Worm (Caenorhabditis elegans): ENCODE data around the gene srxa-7.

The srxa-7 gene

ce11 chrV:16292409-16292808, 14.9 kb upstream of the srxa-7 start, which contains the start of gene oac-5:
Gene oac-5 (plus strand): TSS chrV:16292709.
- TF ChIP-seq nhr-80 (tag; optimal IDR thresholded peaks at IDR 0.05) (peak; percentile 15), attf-3 (GFP tag; conservative IDR thresholded peaks at IDR 0.05) (no peak)

ce11 chrV:16297070-16297469, 10.3 kb upstream of the srxa-7 start, which contains the start of gene srbc-83:
Gene srbc-83 (plus strand): TSS chrV:16297370.
- TF ChIP-seq egrh-3 (GFP tag; IDR thresholded peaks at IDR 0.05): no peak
- no peak for TF ChIP-seq snpc-1.1 (tag; optimal IDR thresholded peaks at IDR 0.05; ENCODE audit: insufficient read depth)
- no peak for TF ChIP-seq B0019.2 (GFP tag; conservative IDR thresholded peaks at IDR 0.05)
- TF ChIP-seq madf-8 (GFP tag; conservative IDR thresholded peaks at IDR 0.05): no peak
- TF ChIP-seq ZK185.1 (tag; optimal IDR thresholded peaks at IDR 0.05; ENCODE audit: poor library complexity, severe bottlenecking): no peak
- no peak for TF ChIP-seq Y53F4B.3 (GFP tag; IDR thresholded peaks at IDR 0.05)
- TF ChIP-seq ztf-6 (GFP tag; IDR thresholded peaks at IDR 0.05): no peak
- TF ChIP-seq madf-6 (GFP tag; IDR thresholded peaks at IDR 0.05): no peak
- TF ChIP-seq nfya-2 (GFP tag; IDR thresholded peaks at IDR 0.05): no peak
- no peak for TF ChIP-seq nhr-179 (tag; optimal IDR thresholded peaks at IDR 0.05)
- no peak for TF ChIP-seq dox-1 (GFP tag; IDR thresholded peaks at IDR 0.05)
- no peak for TF ChIP-seq nfyb-1 (GFP tag; IDR thresholded peaks at IDR 0.05)
- TF ChIP-seq bed-2 (GFP tag; IDR thresholded peaks at IDR 0.05): no peak
- no peak for TF ChIP-seq lin-54 (GFP tag; optimal IDR thresholded peaks at IDR 0.05)
- no peak for TF ChIP-seq Y53G8AR.9 (GFP tag; conservative IDR thresholded peaks at IDR 0.05)
- TF ChIP-seq bed-1 (GFP tag; IDR thresholded peaks at IDR 0.05): no peak
- TF ChIP-seq efl-1 (GFP tag; optimal IDR thresholded peaks at IDR 0.05): no peak
- no peak for TF ChIP-seq K12H6.12 (tag; optimal IDR thresholded peaks at IDR 0.05)

- no peak for TF ChIP-seq bed-1 (GFP tag; IDR thresholded peaks at IDR 0.05)
- TF ChIP-seq die-1 (tag; optimal IDR thresholded peaks at IDR 0.05): no peak
- TF ChIP-seq efl-1 (GFP tag; optimal IDR thresholded peaks at IDR 0.05): no peak
- TF ChIP-seq rcor-1 (GFP tag; IDR thresholded peaks at IDR 0.05): no peak
- TF ChIP-seq chd-7 (tag; optimal IDR thresholded peaks at IDR 0.05): no peak
- no peak for TF ChIP-seq aptf-2 (GFP tag; conservative IDR thresholded peaks at IDR 0.05)
- TF ChIP-seq dpl-1 (GFP tag; optimal IDR thresholded peaks at IDR 0.05): no peak
- no peak for TF ChIP-seq unc-62 (GFP tag; optimal IDR thresholded peaks at IDR 0.05)
- TF ChIP-seq nfya-1 (tag; optimal IDR thresholded peaks at IDR 0.05; ENCODE audit: borderline replicate concordance, insufficient read depth): no peak
- TF ChIP-seq let-526 (GFP tag; IDR thresholded peaks at IDR 0.05): no peak
Observed at ce11 chrV:16298669-16299068, 8.7 kb upstream of the srxa-7 start, which contains the start of gene srbc-84. Gene srbc-84 (plus strand): TSS chrV:16298969.

ce11 chrV:16299834-16300233, 7.5 kb upstream of the srxa-7 start:
- TF ChIP-seq ztf-28 (GFP tag; IDR thresholded peaks at IDR 0.05): no peak
- no peak for TF ChIP-seq nhr-80 (tag; optimal IDR thresholded peaks at IDR 0.05)
- TF ChIP-seq madf-10 (tag; optimal IDR thresholded peaks at IDR 0.05): peak; percentile 97

ce11 chrV:16300276-16300675, 7.1 kb upstream of the srxa-7 start, which contains the start of gene srbc-82:
Gene srbc-82 (plus strand): TSS chrV:16300576.
- TF ChIP-seq nhr-120 (GFP tag; IDR thresholded peaks at IDR 0.05): no peak
- no peak for TF ChIP-seq T26A5.8 (tag; optimal IDR thresholded peaks at IDR 0.05)
- TF ChIP-seq Y53F4B.3 (GFP tag; IDR thresholded peaks at IDR 0.05): no peak
- no peak for TF ChIP-seq ets-4 (GFP tag; optimal IDR thresholded peaks at IDR 0.05)
- TF ChIP-seq ztf-26 (tag; optimal IDR thresholded peaks at IDR 0.05): no peak
- no peak for TF ChIP-seq egrh-3 (GFP tag; IDR thresholded peaks at IDR 0.05)
- TF ChIP-seq mxl-1 (tag; optimal IDR thresholded peaks at IDR 0.05): no peak
- no peak for TF ChIP-seq F57A8.1 (GFP tag; optimal IDR thresholded peaks at IDR 0.05)

Measured in whole organism, young adult.